Worm (Caenorhabditis elegans) whole organism, L4 larva: ENCODE data around the gene K06A9.2.

Source experiments
- egl-27 ChIP-seq: sonication (generic microtip); optimal IDR thresholded peaks from 3 replicates; lab custom pipeline; 2017; ENCODE audit warnings: missing biosample characterization, missing genetic modification reagents, missing genetic modification characterization
- fkh-10 ChIP-seq: fragments of 150-350 bp; optimal IDR thresholded peaks from 2 replicates; lab custom pipeline; 2014; ENCODE audit warnings: missing biosample characterization, missing genetic modification reagents, missing genetic modification characterization
- hif-1 ChIP-seq, 2 experiments: sonication (generic microtip); optimal IDR thresholded peaks; 2 replicates each; lab custom pipeline; 2016 to 2017; ENCODE audit warnings: missing compliant biosample characterization in 2 of 2, missing genetic modification characterization in 2 of 2, missing genetic modification reagents in 2 of 2, missing genotype in 2 of 2, mild to moderate bottlenecking in 1 of 2
- nhr-237 ChIP-seq: sonication (generic microtip); optimal IDR thresholded peaks from 2 replicates; lab custom pipeline; 2017; ENCODE audit warnings: missing biosample characterization, missing genetic modification characterization
- nhr-41 ChIP-seq: fragments of 200-800 bp; sonication (Bioruptor generic); IDR thresholded peaks from 2 replicates; pipeline ENCODE4 v1.3.6; 2022; ENCODE audit warnings: missing genetic modification reagents, missing genetic modification characterization, missing compliant biosample characterization

- TF ChIP-seq egl-27 (tag; lab: Kevin White, UChicago) (no peak), fkh-10 (GFP tag; lab: Kevin White, UChicago) (peak; percentile 35), nhr-237 (no peak), hif-1 (tag; optimal IDR thresholded peaks at IDR 0.05; lab: Kevin White, UChicago) (peak in 1 of 2 experiments; percentile 31), nhr-41 (GFP tag; lab: Robert Waterston, UW) (no peak)
These were observed 11.6 kb upstream of the K06A9.2 start for ce11 chrX:1524559-1524958.
